Worm (Caenorhabditis elegans): ENCODE data around the gene Y54G2A.76.

DNA sequence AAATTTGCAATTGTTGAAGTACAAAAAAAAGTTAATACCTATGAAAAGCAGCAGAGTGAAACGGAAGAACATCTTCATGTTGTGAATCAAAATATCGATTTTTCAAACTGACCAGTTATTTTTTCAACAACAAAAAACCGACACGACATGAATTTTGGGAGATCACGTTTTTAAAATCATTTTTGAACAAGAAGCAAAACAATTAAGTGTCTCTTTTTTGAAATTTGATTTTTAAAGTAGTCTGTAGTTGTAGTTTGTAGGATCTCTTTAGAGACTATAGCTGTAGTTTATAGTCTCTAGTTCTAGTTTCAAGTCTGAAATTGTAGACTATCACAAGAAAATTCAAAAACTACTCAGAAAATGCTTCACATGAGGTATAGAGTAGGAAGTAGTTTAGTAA is 34.7 kb downstream of the Y54G2A.76 start, which contains the start of gene Y54G2A.15:
- TF ChIP-seq nhr-48 (tag; optimal IDR thresholded peaks at IDR 0.05) (no peak), unc-62 (GFP tag; optimal IDR thresholded peaks at IDR 0.05 in 1 of 2) (no peak), unc-62 (tag; optimal IDR thresholded peaks at IDR 0.05) (no peak), ceh-82 (tag; optimal IDR thresholded peaks at IDR 0.05) (no peak), pha-4 (GFP tag; IDR thresholded peaks at IDR 0.05) (no peak), pha-4 (tag; optimal IDR thresholded peaks at IDR 0.05) (no peak), egl-27 (tag; optimal IDR thresholded peaks at IDR 0.05) (no peak), Y75B8A.6 (GFP tag; IDR thresholded peaks at IDR 0.05) (no peak), pqm-1 (tag; optimal IDR thresholded peaks at IDR 0.05) (no peak), spr-3 (GFP tag; optimal IDR thresholded peaks at IDR 0.05) (no peak), fos-1 (tag; optimal IDR thresholded peaks at IDR 0.05) (no peak)

Data from whole organism, L4 larva.